Worm (Caenorhabditis elegans) whole organism, young adult: Measurements from ENCODE around the gene F15A4.10.
"Not testable (repeated sequence)": the region's sequence is repeated elsewhere in the genome, so short reads cannot be mapped to it uniquely, and the experiment has no call there.

Source experiments
- B0261.1 ChIP-seq: sonication (generic microtip); optimal IDR thresholded peaks from 2 replicates; lab custom pipeline; 2016; ENCODE audit warnings: mild to moderate bottlenecking, missing genetic modification characterization, moderate library complexity, missing compliant biosample characterization
- B0336.3 ChIP-seq: fragments of 200-800 bp; sonication (Bioruptor generic); IDR thresholded peaks from 2 replicates; pipeline ENCODE4 v1.3.6; 2022; ENCODE audit warnings: missing genetic modification characterization, missing compliant biosample characterization
- C06A6.2 ChIP-seq: fragments of 200-800 bp; sonication (Bioruptor generic); conservative IDR thresholded peaks from 2 replicates; pipeline ENCODE4 v1.3.6; 2022; ENCODE audit warnings: missing genetic modification characterization, missing compliant biosample characterization
- F10E7.11 ChIP-seq: sonication (generic microtip); optimal IDR thresholded peaks from 2 replicates; lab custom pipeline; 2017; ENCODE audit warnings: mild to moderate bottlenecking, missing genetic modification characterization, moderate library complexity, missing compliant biosample characterization
- F22D6.2 ChIP-seq: sonication (generic microtip); optimal IDR thresholded peaks from 2 replicates; lab custom pipeline; 2016; ENCODE audit warnings: mild to moderate bottlenecking, missing genetic modification characterization, missing compliant biosample characterization
- K12H6.12 ChIP-seq: fragments of 200-800 bp; sonication (Bioruptor generic); optimal IDR thresholded peaks from 2 replicates; lab custom pipeline; 2018; ENCODE audit warnings: mild to moderate bottlenecking, missing genetic modification characterization, missing compliant biosample characterization
- T26A5.8 ChIP-seq: sonication (generic microtip); optimal IDR thresholded peaks from 2 replicates; lab custom pipeline; 2016; ENCODE audit warnings: missing genetic modification characterization, missing compliant biosample characterization
- Y53F4B.3 ChIP-seq: fragments of 200-800 bp; sonication (Bioruptor generic); IDR thresholded peaks from 2 replicates; pipeline ENCODE4 v1.3.6; 2022; ENCODE audit warnings: missing genetic modification reagents, missing genetic modification characterization, missing compliant biosample characterization
- Y67H2A.10 ChIP-seq: fragments of 200-800 bp; sonication (Bioruptor generic); conservative IDR thresholded peaks from 2 replicates; pipeline ENCODE4 v1.3.6; 2022; ENCODE audit warnings: missing genetic modification reagents, missing genetic modification characterization, missing compliant biosample characterization
- ZK185.1 ChIP-seq: sonication (generic microtip); optimal IDR thresholded peaks from 2 replicates; lab custom pipeline; 2016; ENCODE audit warnings: mild to moderate bottlenecking, missing genetic modification characterization, missing compliant biosample characterization; ENCODE audit not compliant: poor library complexity, severe bottlenecking
- atf-7 ChIP-seq: sonication (generic microtip); optimal IDR thresholded peaks from 2 replicates; lab custom pipeline; 2017; ENCODE audit warnings: mild to moderate bottlenecking, missing genetic modification characterization, missing compliant biosample characterization
- attf-3 ChIP-seq: fragments of 200-800 bp; sonication (Bioruptor generic); conservative IDR thresholded peaks from 2 replicates; pipeline ENCODE4 v1.3.6; 2022; ENCODE audit warnings: missing genetic modification reagents, missing genetic modification characterization, missing compliant biosample characterization
- attf-6 ChIP-seq: fragments of 200-800 bp; sonication (Bioruptor generic); IDR thresholded peaks from 2 replicates; pipeline ENCODE4 v1.3.6; 2022; ENCODE audit warnings: missing genetic modification reagents, missing genetic modification characterization, missing compliant biosample characterization
- bed-2 ChIP-seq: fragments of 200-800 bp; sonication (Bioruptor generic); IDR thresholded peaks from 2 replicates; pipeline ENCODE4 v1.3.6; 2022; ENCODE audit warnings: missing genetic modification reagents, missing genetic modification characterization, missing compliant biosample characterization
- ceh-40 ChIP-seq: fragments of 200-800 bp; sonication (Bioruptor generic); IDR thresholded peaks from 2 replicates; pipeline ENCODE4 v1.3.6; 2022; ENCODE audit warnings: missing genetic modification characterization, missing compliant biosample characterization
- dox-1 ChIP-seq: fragments of 200-800 bp; sonication (Bioruptor generic); IDR thresholded peaks from 2 replicates; pipeline ENCODE4 v1.3.6; 2022; ENCODE audit warnings: missing genetic modification reagents, missing genetic modification characterization, missing compliant biosample characterization
- ets-4 ChIP-seq: fragments of 200-800 bp; sonication (Bioruptor generic); optimal IDR thresholded peaks from 2 replicates; lab custom pipeline; 2018; ENCODE audit warnings: mild to moderate bottlenecking, missing genetic modification characterization, missing compliant biosample characterization
- fkh-3 ChIP-seq: sonication (generic microtip); optimal IDR thresholded peaks from 2 replicates; lab custom pipeline; 2016; ENCODE audit warnings: mild to moderate bottlenecking, missing genetic modification characterization, missing compliant biosample characterization
- hmg-20 ChIP-seq: fragments of 200-800 bp; sonication (Bioruptor generic); IDR thresholded peaks from 2 replicates; pipeline ENCODE4 v1.3.6; 2022; ENCODE audit warnings: missing genetic modification reagents, missing genetic modification characterization, missing compliant biosample characterization
- hsf-1 ChIP-seq: fragments of 200-800 bp; sonication (Bioruptor generic); IDR thresholded peaks from 2 replicates; pipeline ENCODE4 v1.3.6; 2022; ENCODE audit warnings: missing genetic modification reagents, missing genetic modification characterization, missing compliant biosample characterization
- let-607 ChIP-seq, 2 experiments: fragments of 200-800 bp in 1 of 2; sonication (Bioruptor generic) in 1 of 2; sonication (generic microtip) in 1 of 2; optimal IDR thresholded peaks; 2 replicates each; lab custom pipeline; 2016 to 2018; ENCODE audit warnings: mild to moderate bottlenecking in 2 of 2, missing compliant biosample characterization in 2 of 2, missing genetic modification characterization in 2 of 2, moderate library complexity in 2 of 2, missing genotype in 1 of 2
- lin-35 ChIP-seq, 3 experiments: fragments of 150-350 bp in 2 of 3; sonication (generic microtip) in 1 of 3; optimal IDR thresholded peaks; 2 replicates each; lab custom pipeline; 2014 to 2018; ENCODE audit warnings: missing biosample characterization in 3 of 3, missing genetic modification characterization in 3 of 3, missing genetic modification reagents in 3 of 3
- lsl-1 ChIP-seq: fragments of 200-800 bp; sonication (Bioruptor generic); optimal IDR thresholded peaks from 2 replicates; lab custom pipeline; 2018; ENCODE audit warnings: mild to moderate bottlenecking, missing genetic modification characterization, moderate library complexity, missing compliant biosample characterization
- madf-10 ChIP-seq: sonication (generic microtip); optimal IDR thresholded peaks from 2 replicates; lab custom pipeline; 2016; ENCODE audit warnings: mild to moderate bottlenecking, missing genetic modification characterization, missing compliant biosample characterization
- mcd-1 ChIP-seq: fragments of 200-800 bp; sonication (Bioruptor generic); IDR thresholded peaks from 2 replicates; pipeline ENCODE4 v1.3.6; 2022; ENCODE audit warnings: missing genetic modification reagents, missing genetic modification characterization, missing compliant biosample characterization
- nfya-2 ChIP-seq: fragments of 200-800 bp; sonication (Bioruptor generic); IDR thresholded peaks from 2 replicates; pipeline ENCODE4 v1.3.6; 2022; ENCODE audit warnings: missing genetic modification reagents, missing genetic modification characterization, missing compliant biosample characterization
- nfyb-1 ChIP-seq: fragments of 200-800 bp; sonication (Bioruptor generic); IDR thresholded peaks from 2 replicates; pipeline ENCODE4 v1.3.6; 2022; ENCODE audit warnings: missing genetic modification reagents, missing genetic modification characterization, missing compliant biosample characterization
- nhr-27 ChIP-seq: fragments of 200-800 bp; sonication (Bioruptor generic); optimal IDR thresholded peaks from 2 replicates; lab custom pipeline; 2018; ENCODE audit warnings: mild to moderate bottlenecking, missing genetic modification characterization, moderate library complexity, missing compliant biosample characterization
- nhr-80 ChIP-seq: sonication (generic microtip); optimal IDR thresholded peaks from 2 replicates; lab custom pipeline; 2016; ENCODE audit warnings: missing genetic modification characterization, missing compliant biosample characterization
- pbrm-1 ChIP-seq: fragments of 200-800 bp; sonication (Bioruptor generic); IDR thresholded peaks from 2 replicates; pipeline ENCODE4 v1.3.6; 2022; ENCODE audit warnings: missing genetic modification reagents, missing genetic modification characterization, missing compliant biosample characterization
- sptf-2 ChIP-seq: fragments of 200-800 bp; sonication (Bioruptor generic); optimal IDR thresholded peaks from 2 replicates; lab custom pipeline; 2018; ENCODE audit warnings: mild to moderate bottlenecking, missing genetic modification characterization, missing compliant biosample characterization
- xnd-1 ChIP-seq: sonication (generic microtip); optimal IDR thresholded peaks from 2 replicates; lab custom pipeline; 2016; ENCODE audit warnings: missing genotype, missing genetic modification reagents, missing genetic modification characterization, missing compliant biosample characterization
- ztf-28 ChIP-seq: fragments of 200-800 bp; sonication (Bioruptor generic); IDR thresholded peaks from 2 replicates; pipeline ENCODE4 v1.3.6; 2022; ENCODE audit warnings: missing genetic modification reagents, missing genetic modification characterization, missing compliant biosample characterization
- ztf-6 ChIP-seq: fragments of 200-800 bp; sonication (Bioruptor generic); IDR thresholded peaks from 2 replicates; pipeline ENCODE4 v1.3.6; 2022; ENCODE audit warnings: missing genetic modification reagents, missing genetic modification characterization, missing compliant biosample characterization

Gene F15A4.10

DNA sequence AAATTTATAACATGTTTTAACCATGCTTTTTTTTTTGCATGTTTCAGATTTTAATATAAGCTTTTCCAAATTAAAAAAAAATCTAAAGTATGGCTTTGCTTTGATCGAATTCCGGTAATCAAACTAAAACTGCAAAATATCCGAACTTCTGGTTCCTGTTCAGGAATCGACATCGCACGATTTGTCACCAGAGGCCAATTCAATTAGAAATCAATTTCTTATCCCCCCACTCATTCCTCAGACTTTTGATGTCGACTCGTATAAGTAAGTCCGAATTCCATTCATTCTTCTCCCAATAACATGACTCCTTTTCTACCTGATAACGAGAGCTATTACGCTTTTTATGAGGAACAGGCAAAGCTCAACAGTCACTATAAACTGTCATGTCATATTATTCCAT, 36.7 kb downstream of the F15A4.10 start, which contains the start of gene srh-27:
TSS of gene srh-27 (plus strand) at position 301 of the 400 bp plus-strand sequence.
- no peak for TF ChIP-seq Y53F4B.3 (GFP tag; lab: Robert Waterston, UW)
- no peak for TF ChIP-seq B0336.3
- TF ChIP-seq Y67H2A.10 (GFP tag; lab: Robert Waterston, UW), result no peak
- TF ChIP-seq lsl-1 (GFP tag; lab: Kevin White, UChicago), result no peak
- TF ChIP-seq nhr-80 (tag; lab: Kevin White, UChicago), result no peak
- no peak for TF ChIP-seq nhr-27 (tag; lab: Kevin White, UChicago)
- TF ChIP-seq ets-4, result no peak

- TF ChIP-seq K12H6.12 (no peak), mcd-1 (no peak), ZK185.1 (tag; lab: Kevin White, UChicago) (no peak), atf-7 (tag; lab: Kevin White, UChicago) (no peak), hmg-20 (no peak), fkh-3 (tag; lab: Kevin White, UChicago) (no peak), ztf-28 (GFP tag; lab: Robert Waterston, UW) (0 out of 2 replicates have a peak, but pooled peaks have one; percentile 15), let-607 (tag; optimal IDR thresholded peaks at IDR 0.05; lab: Kevin White, UChicago) (no peak)
Measured at ce11 chrII:12444679-12445376, 40.1 kb downstream of the F15A4.10 start, which contains the start of the genes W05H5.1 and pitr-6. Gene W05H5.1, minus strand, starts transcription at chrII:12444779. Gene pitr-6, plus strand, starts transcription at chrII:12445326.

ce11 chrII:12441164-12441563, 43.8 kb downstream of the F15A4.10 start, which contains the start of gene Y57A10C.10:
Gene Y57A10C.10, minus strand, starts transcription at chrII:12441264.
- not testable (repeated sequence) for TF ChIP-seq nfyb-1 (GFP tag; lab: Robert Waterston, UW); mcd-1; B0336.3

ce11 chrII:12438441-12438840, 46.5 kb downstream of the F15A4.10 start, which contains the start of gene Y57A10C.9:
Gene Y57A10C.9, minus strand, starts transcription at chrII:12438541.
- TF ChIP-seq pbrm-1 (no peak), F10E7.11 (tag; lab: Kevin White, UChicago) (no peak), C06A6.2 (GFP tag; lab: Robert Waterston, UW) (no peak), F22D6.2 (no peak), attf-6 (GFP tag; lab: Robert Waterston, UW) (no peak), B0261.1 (no peak), ceh-40 (no peak), ztf-6 (GFP tag; lab: Robert Waterston, UW) (no peak), attf-3 (GFP tag; lab: Robert Waterston, UW) (no peak), hsf-1 (GFP tag; lab: Robert Waterston, UW) (no peak), hmg-20 (no peak), xnd-1 (tag; lab: Kevin White, UChicago) (no peak), nfya-2 (GFP tag; lab: Robert Waterston, UW) (no peak), lin-35 (GFP tag; optimal IDR thresholded peaks at IDR 0.05; lab: Kevin White, UChicago) (no peak), bed-2 (GFP tag; lab: Robert Waterston, UW) (no peak), T26A5.8 (tag; lab: Kevin White, UChicago) (no peak), ztf-28 (GFP tag; lab: Robert Waterston, UW) (no peak), madf-10 (tag; lab: Kevin White, UChicago) (no peak), sptf-2 (no peak), dox-1 (GFP tag; lab: Robert Waterston, UW) (no peak)
